Worm (Caenorhabditis elegans) whole organism, L1 larva: ENCODE results near the gene ilys-1.

Source experiments
- elt-2 ChIP-seq: sonication (generic microtip); optimal IDR thresholded peaks from 2 replicates; lab custom pipeline; 2016; ENCODE audit warnings: missing genetic modification characterization, mild to moderate bottlenecking, inconsistent platforms, missing compliant biosample characterization, missing genetic modification reagents
- lin-15B ChIP-seq: fragments of 150-350 bp; sonication (generic microtip); optimal IDR thresholded peaks from 3 replicates; lab custom pipeline; 2014; ENCODE audit warnings: missing biosample characterization, missing genetic modification characterization
- lin-35 ChIP-seq, 2 experiments: fragments of 150-350 bp; optimal IDR thresholded peaks; 2 replicates each; lab custom pipeline; 2014; ENCODE audit warnings: missing biosample characterization in 2 of 2, missing genetic modification characterization in 2 of 2, missing genetic modification reagents in 2 of 2
- mdl-1 ChIP-seq, 2 experiments: fragments of 150-350 bp; optimal IDR thresholded peaks; 2 replicates each; lab custom pipeline; 2014 to 2017; ENCODE audit warnings: missing biosample characterization in 2 of 2, missing genetic modification characterization in 2 of 2, inconsistent platforms in 1 of 2
- nhr-11 ChIP-seq: fragments of 150-350 bp; optimal IDR thresholded peaks from 2 replicates; lab custom pipeline; 2014; ENCODE audit warnings: missing biosample characterization, missing genetic modification characterization
- nhr-12 ChIP-seq: sonication (generic microtip); optimal IDR thresholded peaks from 2 replicates; lab custom pipeline; 2017; ENCODE audit warnings: missing biosample characterization, missing genetic modification characterization
- nhr-237 ChIP-seq: fragments of 150-350 bp; optimal IDR thresholded peaks from 2 replicates; lab custom pipeline; 2014; ENCODE audit warnings: missing biosample characterization, missing genetic modification characterization
- nhr-77 ChIP-seq: fragments of 150-350 bp; optimal IDR thresholded peaks from 2 replicates; lab custom pipeline; 2014; ENCODE audit warnings: missing biosample characterization, missing genetic modification characterization
- pqm-1 ChIP-seq: sonication (generic microtip); optimal IDR thresholded peaks from 3 replicates; lab custom pipeline; 2017; ENCODE audit warnings: missing biosample characterization, missing genetic modification characterization
- unc-86 ChIP-seq: sonication (generic microtip); optimal IDR thresholded peaks from 2 replicates; lab custom pipeline; 2016; ENCODE audit warnings: missing genetic modification characterization, missing compliant biosample characterization

ce11 chrIV:2481955-2482354 lies 11.7 kb downstream of the ilys-1 start, which contains the start of gene Y69A2AL.2:
- TF ChIP-seq unc-86 (no peak), mdl-1 (tag; optimal IDR thresholded peaks at IDR 0.05; lab: Kevin White, UChicago) (no peak), elt-2 (tag; lab: Kevin White, UChicago) (no peak), nhr-12 (tag; lab: Kevin White, UChicago) (no peak), pqm-1 (tag; lab: Kevin White, UChicago) (no peak), nhr-77 (tag; lab: Kevin White, UChicago) (no peak), nhr-237 (tag; lab: Kevin White, UChicago) (no peak), lin-35 (GFP tag; optimal IDR thresholded peaks at IDR 0.05; lab: Kevin White, UChicago) (no peak), nhr-11 (tag; lab: Kevin White, UChicago) (no peak), lin-15B (no peak)
